Fruit fly (Drosophila melanogaster) whole organism, embryonic: ENCODE data around the gene CG13484.

Experiments
- CG10147 ChIP-seq: fragments of 200-800 bp; sonication (Bioruptor generic); optimal IDR thresholded peaks from 2 replicates; lab custom pipeline; 2019; ENCODE audit warnings: missing biosample characterization, mild to moderate bottlenecking, missing genetic modification characterization, moderate library complexity
- CG12071 ChIP-seq: fragments of 200-800 bp; sonication (Bioruptor generic); optimal IDR thresholded peaks from 3 replicates; lab custom pipeline; 2018; ENCODE audit warnings: missing biosample characterization, mild to moderate bottlenecking, missing genetic modification characterization
- CG13624 ChIP-seq: fragments of 200-800 bp; sonication (Bioruptor generic); optimal IDR thresholded peaks from 2 replicates; lab custom pipeline; 2016; ENCODE audit warnings: missing biosample characterization, missing genetic modification characterization
- CG15011 ChIP-seq: fragments of 200-800 bp; sonication (Bioruptor generic); optimal IDR thresholded peaks from 3 replicates; lab custom pipeline; 2018; ENCODE audit warnings: missing biosample characterization, mild to moderate bottlenecking, missing genetic modification characterization
- CG17359 ChIP-seq: fragments of 200-800 bp; sonication (Bioruptor generic); optimal IDR thresholded peaks from 3 replicates; lab custom pipeline; 2018; ENCODE audit warnings: missing biosample characterization, mild to moderate bottlenecking, missing genetic modification characterization, moderate library complexity
- CG17361 ChIP-seq: fragments of 200-800 bp; sonication (Bioruptor generic); IDR thresholded peaks from 3 replicates; pipeline ENCODE4 v1.3.6; 2022; ENCODE audit warnings: missing biosample characterization, missing genetic modification characterization
- CG17612 ChIP-seq: fragments of 200-800 bp; sonication (Bioruptor generic); IDR thresholded peaks from 2 replicates; pipeline ENCODE4 v1.3.6; 2022; ENCODE audit warnings: missing biosample characterization, missing genetic modification characterization
- CG17829 ChIP-seq: fragments of 200-800 bp; optimal IDR thresholded peaks from 2 replicates; lab custom pipeline; 2019; ENCODE audit warnings: missing biosample characterization, mild to moderate bottlenecking, missing genetic modification characterization, moderate library complexity
- CG2678 ChIP-seq: fragments of 200-800 bp; sonication (Bioruptor generic); optimal IDR thresholded peaks from 3 replicates; lab custom pipeline; 2019; ENCODE audit warnings: missing biosample characterization, mild to moderate bottlenecking, missing genetic modification characterization, moderate library complexity
- CG32772 ChIP-seq: fragments of 200-800 bp; sonication (Bioruptor generic); IDR thresholded peaks from 2 replicates; pipeline ENCODE4 v1.3.6; 2022; ENCODE audit warnings: missing biosample characterization, missing genetic modification characterization
- CG3281 ChIP-seq: fragments of 200-800 bp; sonication (Bioruptor generic); optimal IDR thresholded peaks from 3 replicates; lab custom pipeline; 2017; ENCODE audit warnings: missing biosample characterization, mild to moderate bottlenecking, missing genetic modification characterization
- CG4282 ChIP-seq: fragments of 200-800 bp; sonication (Bioruptor generic); optimal IDR thresholded peaks from 2 replicates; lab custom pipeline; 2016; ENCODE audit warnings: missing biosample characterization, missing genetic modification characterization
- CG7372 ChIP-seq: fragments of 200-800 bp; sonication (Bioruptor generic); IDR thresholded peaks from 2 replicates; pipeline ENCODE4 v1.3.6; 2022; ENCODE audit warnings: missing biosample characterization, missing genetic modification characterization
- CG8359 ChIP-seq: fragments of 200-800 bp; sonication (Bioruptor generic); optimal IDR thresholded peaks from 2 replicates; lab custom pipeline; 2017; ENCODE audit warnings: missing biosample characterization, mild to moderate bottlenecking, missing genetic modification characterization, borderline replicate concordance
- CG8765 ChIP-seq: fragments of 200-800 bp; sonication (Bioruptor generic); IDR thresholded peaks from 2 replicates; pipeline ENCODE4 v1.3.6; 2022; ENCODE audit warnings: missing biosample characterization, missing genetic modification characterization
- CG9727 ChIP-seq: fragments of 200-800 bp; sonication (Bioruptor generic); optimal IDR thresholded peaks from 3 replicates; lab custom pipeline; 2017; ENCODE audit warnings: missing biosample characterization, mild to moderate bottlenecking, missing genetic modification characterization
- E2f2 ChIP-seq: fragments of 200-800 bp; sonication (Bioruptor generic); IDR thresholded peaks from 2 replicates; pipeline ENCODE4 v1.3.6; 2022; ENCODE audit warnings: missing biosample characterization, missing genetic modification characterization
- Eip74EF ChIP-seq, 2 experiments: fragments of 200-800 bp in 1 of 2; fragments of >200 bp in 1 of 2; sonication (Bioruptor generic) in 1 of 2; optimal IDR thresholded peaks; 2 replicates each; lab custom pipeline; 2017 to 2019; ENCODE audit warnings: missing biosample characterization in 2 of 2, missing genetic modification characterization in 2 of 2, mild to moderate bottlenecking in 1 of 2, moderate library complexity in 1 of 2
- Fer3 ChIP-seq: fragments of 200-800 bp; sonication (Bioruptor generic); optimal IDR thresholded peaks from 2 replicates; lab custom pipeline; 2018; ENCODE audit warnings: missing biosample characterization, mild to moderate bottlenecking, missing genetic modification characterization, moderate library complexity
- Gug ChIP-seq: fragments of 200-800 bp; sonication (Bioruptor generic); IDR thresholded peaks from 4 replicates; pipeline ENCODE4 v1.3.6; 2022; ENCODE audit warnings: missing biosample characterization, missing genetic modification characterization
- HLH3B ChIP-seq: fragments of 200-800 bp; sonication (Bioruptor generic); IDR thresholded peaks from 2 replicates; pipeline ENCODE4 v1.3.6; 2022; ENCODE audit warnings: missing biosample characterization, missing genetic modification characterization
- HLHmδ ChIP-seq: fragments of 200-800 bp; sonication (Bioruptor generic); optimal IDR thresholded peaks from 2 replicates; lab custom pipeline; 2018; ENCODE audit warnings: missing biosample characterization, mild to moderate bottlenecking, missing genetic modification characterization, moderate library complexity
- Hey ChIP-seq: fragments of 200-800 bp; sonication (Bioruptor generic); optimal IDR thresholded peaks from 3 replicates; lab custom pipeline; 2018; ENCODE audit warnings: missing biosample characterization, mild to moderate bottlenecking, missing genetic modification characterization
- Opbp ChIP-seq: fragments of 200-800 bp; sonication (Bioruptor generic); IDR thresholded peaks from 3 replicates; pipeline ENCODE4 v1.3.6; 2022; ENCODE audit warnings: missing biosample characterization, missing genetic modification characterization; ENCODE audit not compliant: partially characterized antibody
- Rfx ChIP-seq: fragments of 200-800 bp; sonication (Bioruptor generic); IDR thresholded peaks from 2 replicates; pipeline ENCODE4 v1.3.6; 2022; ENCODE audit warnings: missing biosample characterization, missing genetic modification characterization
- Rx ChIP-seq: fragments of 200-800 bp; sonication (Bioruptor generic); IDR thresholded peaks from 2 replicates; pipeline ENCODE4 v1.3.6; 2022; ENCODE audit warnings: missing biosample characterization, missing genetic modification characterization
- Side ChIP-seq: fragments of 200-800 bp; sonication (Bioruptor generic); optimal IDR thresholded peaks from 2 replicates; lab custom pipeline; 2016; ENCODE audit warnings: missing biosample characterization, missing genetic modification characterization
- Taf1 ChIP-seq: fragments of 200-800 bp; sonication (Bioruptor generic); IDR thresholded peaks from 2 replicates; pipeline ENCODE4 v1.3.6; 2022; ENCODE audit warnings: missing biosample characterization, missing genetic modification characterization
- al ChIP-seq: fragments of 200-800 bp; sonication (Bioruptor generic); IDR thresholded peaks from 2 replicates; pipeline ENCODE4 v1.3.6; 2022; ENCODE audit warnings: missing biosample characterization, missing genetic modification characterization
- ap ChIP-seq: fragments of 200-800 bp; sonication (Bioruptor generic); IDR thresholded peaks from 2 replicates; pipeline ENCODE4 v1.3.6; 2022; ENCODE audit warnings: missing biosample characterization, missing genetic modification characterization
- btn ChIP-seq: fragments of 200-800 bp; sonication (Bioruptor generic); optimal IDR thresholded peaks from 2 replicates; lab custom pipeline; 2016; ENCODE audit warnings: missing biosample characterization, missing genetic modification characterization
- cg ChIP-seq: fragments of 200-800 bp; sonication (Bioruptor generic); optimal IDR thresholded peaks from 3 replicates; lab custom pipeline; 2019; ENCODE audit warnings: missing biosample characterization, mild to moderate bottlenecking, missing genetic modification characterization, moderate library complexity
- cwo ChIP-seq: fragments of 200-800 bp; sonication (Bioruptor generic); optimal IDR thresholded peaks from 3 replicates; lab custom pipeline; 2017; ENCODE audit warnings: missing biosample characterization, missing genetic modification characterization, mild to moderate bottlenecking, moderate library complexity, missing genetic modification reagents
- ewg ChIP-seq: fragments of 200-800 bp; sonication (Bioruptor generic); optimal IDR thresholded peaks from 3 replicates; lab custom pipeline; 2017; ENCODE audit warnings: mild to moderate bottlenecking, missing biosample characterization, missing genetic modification reagents, missing genetic modification characterization
- exex ChIP-seq: fragments of 200-800 bp; sonication (Bioruptor generic); optimal IDR thresholded peaks from 4 replicates; lab custom pipeline; 2018; ENCODE audit warnings: missing biosample characterization, mild to moderate bottlenecking, missing genetic modification characterization, moderate library complexity
- fru ChIP-seq: fragments of >200 bp; optimal IDR thresholded peaks from 2 replicates; lab custom pipeline; 2017
- gcm ChIP-seq: fragments of 200-800 bp; sonication (Bioruptor generic); optimal IDR thresholded peaks from 2 replicates; lab custom pipeline; 2019; ENCODE audit warnings: missing biosample characterization, mild to moderate bottlenecking, missing genetic modification characterization, moderate library complexity
- gsb ChIP-seq: fragments of 200-800 bp; sonication (Bioruptor generic); IDR thresholded peaks from 2 replicates; pipeline ENCODE4 v1.3.6; 2022; ENCODE audit warnings: missing biosample characterization, missing genetic modification characterization
- jing ChIP-seq: fragments of 200-800 bp; sonication (Bioruptor generic); optimal IDR thresholded peaks from 2 replicates; lab custom pipeline; 2018; ENCODE audit warnings: missing biosample characterization, mild to moderate bottlenecking, missing genetic modification characterization
- kah ChIP-seq: fragments of 200-800 bp; sonication (Bioruptor generic); optimal IDR thresholded peaks from 2 replicates; lab custom pipeline; 2018; ENCODE audit warnings: missing biosample characterization, mild to moderate bottlenecking, missing genetic modification characterization
- lola ChIP-seq, 3 experiments: fragments of >200 bp in 2 of 3; fragments of 200-800 bp in 1 of 3; sonication (Bioruptor generic) in 1 of 3; optimal IDR thresholded peaks; 2 replicates each; lab custom pipeline; 2017 to 2019; ENCODE audit warnings: missing biosample characterization in 3 of 3, missing genetic modification characterization in 3 of 3, mild to moderate bottlenecking in 1 of 3, moderate library complexity in 1 of 3
- luna ChIP-seq: fragments of 200-800 bp; sonication (Bioruptor generic); optimal IDR thresholded peaks from 2 replicates; lab custom pipeline; 2016; ENCODE audit warnings: missing biosample characterization, missing genetic modification characterization
- otp ChIP-seq: fragments of 200-800 bp; sonication (Bioruptor generic); IDR thresholded peaks from 3 replicates; pipeline ENCODE4, ENCODE4 v1.3.6; 2022; ENCODE audit warnings: missing biosample characterization, missing genetic modification characterization
- pnt ChIP-seq: fragments of 200-800 bp; sonication (Bioruptor generic); optimal IDR thresholded peaks from 3 replicates; lab custom pipeline; 2016; ENCODE audit warnings: missing biosample characterization, missing genetic modification characterization
- seq ChIP-seq: fragments of 200-800 bp; sonication (Bioruptor generic); IDR thresholded peaks from 2 replicates; pipeline ENCODE4 v1.3.6; 2022; ENCODE audit warnings: missing biosample characterization, missing genetic modification characterization
- stwl ChIP-seq: fragments of 200-800 bp; sonication (Bioruptor generic); optimal IDR thresholded peaks from 3 replicates; lab custom pipeline; 2018; ENCODE audit warnings: missing biosample characterization, mild to moderate bottlenecking, missing genetic modification characterization, moderate library complexity
- tll ChIP-seq, 2 experiments: fragments of 200-800 bp in 1 of 2; fragments of >200 bp in 1 of 2; sonication (Bioruptor generic) in 1 of 2; optimal IDR thresholded peaks; 2 replicates each; lab custom pipeline; 2017 to 2019; ENCODE audit warnings: missing biosample characterization in 2 of 2, missing genetic modification characterization in 2 of 2, mild to moderate bottlenecking in 1 of 2, moderate library complexity in 1 of 2
- tx ChIP-seq: fragments of 200-800 bp; sonication (Bioruptor generic); optimal IDR thresholded peaks from 2 replicates; lab custom pipeline; 2016; ENCODE audit warnings: missing biosample characterization, missing genetic modification characterization
- unc-4 ChIP-seq: fragments of 200-800 bp; sonication (Bioruptor generic); IDR thresholded peaks from 2 replicates; pipeline ENCODE4 v1.3.6; 2022; ENCODE audit warnings: missing biosample characterization, missing genetic modification characterization; ENCODE audit not compliant: partially characterized antibody
- zfh1 ChIP-seq: fragments of 200-800 bp; sonication (Bioruptor generic); IDR thresholded peaks from 3 replicates; pipeline ENCODE4 v1.3.6; 2022; ENCODE audit warnings: missing biosample characterization, missing genetic modification characterization

CG13484 gene

DNA sequence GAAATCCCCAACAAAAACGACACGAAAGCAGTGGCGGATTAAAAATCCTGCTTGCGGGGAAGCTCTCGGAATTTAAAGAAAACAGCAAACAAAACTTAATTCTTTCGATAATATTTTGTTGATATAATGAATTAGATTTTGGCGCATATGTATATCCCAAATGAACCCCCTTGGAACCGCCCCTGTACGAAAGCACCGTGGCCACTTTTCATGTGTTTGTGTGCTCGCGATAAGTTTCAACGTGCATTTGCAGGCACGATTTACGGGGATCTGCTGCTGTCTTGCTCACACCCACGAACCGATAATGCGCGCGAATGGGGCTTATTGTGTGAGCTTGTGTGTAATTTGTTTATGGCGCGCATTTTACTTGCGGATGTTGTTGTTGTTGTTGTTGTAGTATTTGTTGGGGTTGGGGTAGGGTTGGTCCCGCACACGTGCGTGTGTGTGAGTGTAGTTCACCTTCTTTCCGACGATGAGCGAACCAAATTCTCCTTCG is 47.9 kb downstream of the CG13484 start (continued):
- TF ChIP-seq HLH3B (GFP tag; lab: Robert Waterston, UW) (peak; percentile 98), HLHmδ (GFP tag; lab: Kevin White, UChicago) (no peak), CG2678 (tag; lab: Kevin White, UChicago) (peak; percentile 97), gcm (GFP tag; lab: Kevin White, UChicago) (peak; percentile 92), CG7372 (GFP tag; lab: Robert Waterston, UW) (peak; percentile 92), cg (GFP tag; lab: Kevin White, UChicago) (peak; percentile 92), exex (tag; lab: Kevin White, UChicago) (peak; percentile 73), CG15011 (GFP tag; lab: Kevin White, UChicago) (peak; percentile 88), ewg (GFP tag; lab: Kevin White, UChicago) (peak; percentile 92), Eip74EF (GFP tag; optimal IDR thresholded peaks at IDR 0.05; lab: Kevin White, UChicago) (peak in 1 of 2 experiments; percentile 91), Fer3 (tag; lab: Kevin White, UChicago) (peak; percentile 94), pnt (peak; percentile 95), CG9727 (GFP tag; lab: Kevin White, UChicago) (peak; percentile 95), fru (lab: Kevin White, UChicago) (no peak), CG8359 (GFP tag; lab: Kevin White, UChicago) (peak; percentile 82), unc-4 (GFP tag; lab: Robert Waterston, UW) (0 out of 2 replicates have a peak, but pooled peaks have one; percentile 25), CG32772 (GFP tag; lab: Robert Waterston, UW) (peak; percentile 95), E2f2 (GFP tag; lab: Robert Waterston, UW) (peak; percentile 78), Side (GFP tag; lab: Kevin White, UChicago) (peak; percentile 94), luna (peak; percentile 50), CG13624 (GFP tag; lab: Kevin White, UChicago) (peak; percentile 97), CG4282 (GFP tag; lab: Kevin White, UChicago) (peak; percentile 94), Rx (peak; percentile 95), Hey (tag; lab: Kevin White, UChicago) (peak; percentile 81), tll (GFP tag; optimal IDR thresholded peaks at IDR 0.05; lab: Kevin White, UChicago) (no peak), cwo (GFP tag; lab: Kevin White, UChicago) (peak; percentile 91), CG17612 (GFP tag; lab: Robert Waterston, UW) (peak; percentile 85), CG8765 (GFP tag; lab: Robert Waterston, UW) (peak; percentile 80), CG17359 (tag; lab: Kevin White, UChicago) (peak; percentile 100), ap (peak; percentile 95), CG12071 (GFP tag; lab: Kevin White, UChicago) (peak; percentile 95), Taf1 (peak; percentile 76), Gug (peak; percentile 79), tx (GFP tag; lab: Kevin White, UChicago) (peak; percentile 94), CG10147 (peak; percentile 88), al (GFP tag; lab: Robert Waterston, UW) (peak; percentile 76; the same call in 1 of the 2 replicates), Opbp (peak; percentile 40; the same call in 1 of the 3 replicates), otp (GFP tag; lab: Robert Waterston, UW) (peak; percentile 96), CG17829 (tag; lab: Kevin White, UChicago) (peak; percentile 87), CG3281 (GFP tag; lab: Kevin White, UChicago) (peak; percentile 93), Rfx (GFP tag; lab: Robert Waterston, UW) (peak; percentile 94), gsb (GFP tag; lab: Robert Waterston, UW) (peak; percentile 83), jing (GFP tag; lab: Kevin White, UChicago) (peak; percentile 93), stwl (tag; lab: Kevin White, UChicago) (no peak), btn (peak; percentile 80), kah (peak; percentile 89), CG17361 (GFP tag; lab: Robert Waterston, UW) (peak; percentile 96), lola (GFP tag; optimal IDR thresholded peaks at IDR 0.05; lab: Kevin White, UChicago) (peak in 1 of 3 experiments; percentile 77), zfh1 (GFP tag; lab: Robert Waterston, UW) (peak; percentile 94), seq (GFP tag; lab: Robert Waterston, UW) (peak; percentile 94)
